Fruit fly (Drosophila melanogaster) whole organism, wandering third instar larva: Measurements from ENCODE around the gene CG11920.

Experiments used
- dmrt93B ChIP-seq: fragments of 200-800 bp; sonication (Bioruptor generic); optimal IDR thresholded peaks from 2 replicates; lab custom pipeline; 2018; ENCODE audit warnings: missing biosample characterization, mild to moderate bottlenecking, missing genetic modification characterization
- h ChIP-seq: fragments of 200-800 bp; sonication (Bioruptor generic); optimal IDR thresholded peaks from 3 replicates; lab custom pipeline; 2016; ENCODE audit warnings: missing biosample characterization, mild to moderate bottlenecking, missing genetic modification characterization
- psq ChIP-seq: fragments of 200-800 bp; sonication (Bioruptor generic); optimal IDR thresholded peaks from 3 replicates; lab custom pipeline; 2017; ENCODE audit warnings: missing biosample characterization, mild to moderate bottlenecking, missing genetic modification characterization, moderate library complexity
- woc ChIP-seq: sonication (Bioruptor generic); optimal IDR thresholded peaks from 2 replicates; lab custom pipeline; 2016; ENCODE audit warnings: missing biosample characterization, mild to moderate bottlenecking, missing genetic modification characterization

- no peak for TF ChIP-seq h (GFP tag; lab: Kevin White, UChicago)
- no peak for TF ChIP-seq psq (GFP tag; lab: Kevin White, UChicago)
- TF ChIP-seq dmrt93B = no peak
- TF ChIP-seq woc (GFP tag; lab: Kevin White, UChicago) = no peak
Measured at dm6 chr3R:25049383-25049741, 25.3 kb upstream of the CG11920 start, which contains the start of gene CG11791.
